Fruit fly (Drosophila melanogaster) whole organism, embryonic: ENCODE data around the gene CG7227.

Experiments
- CG10147 ChIP-seq: fragments of 200-800 bp; sonication (Bioruptor generic); optimal IDR thresholded peaks from 2 replicates; lab custom pipeline; 2019; ENCODE audit warnings: missing biosample characterization, mild to moderate bottlenecking, missing genetic modification characterization, moderate library complexity
- CG10267 ChIP-seq: fragments of 200-800 bp; sonication (Bioruptor generic); optimal IDR thresholded peaks from 2 replicates; lab custom pipeline; 2018; ENCODE audit warnings: missing biosample characterization, mild to moderate bottlenecking, missing genetic modification characterization, moderate library complexity
- CG10321 ChIP-seq: fragments of 200-800 bp; sonication (Bioruptor generic); IDR thresholded peaks from 2 replicates; pipeline ENCODE4 v1.3.6; 2022; ENCODE audit warnings: missing biosample characterization, missing genetic modification characterization
- CG14860 ChIP-seq: fragments of 200-800 bp; sonication (Bioruptor generic); IDR thresholded peaks from 3 replicates; pipeline ENCODE4 v1.3.6; 2022; ENCODE audit warnings: missing biosample characterization, missing genetic modification characterization; ENCODE audit not compliant: partially characterized antibody
- CG1602 ChIP-seq: fragments of 200-800 bp; sonication (Bioruptor generic); optimal IDR thresholded peaks from 3 replicates; lab custom pipeline; 2016; ENCODE audit warnings: missing biosample characterization, missing genetic modification characterization
- CG16863 ChIP-seq: fragments of 200-800 bp; sonication (Bioruptor generic); optimal IDR thresholded peaks from 3 replicates; lab custom pipeline; 2016; ENCODE audit warnings: missing biosample characterization, missing genetic modification characterization
- CG18262 ChIP-seq: fragments of 200-800 bp; optimal IDR thresholded peaks from 3 replicates; lab custom pipeline; 2019; ENCODE audit warnings: missing biosample characterization, mild to moderate bottlenecking, missing genetic modification characterization, moderate library complexity
- CG2712 ChIP-seq: fragments of 200-800 bp; optimal IDR thresholded peaks from 3 replicates; lab custom pipeline; 2019; ENCODE audit warnings: missing biosample characterization, mild to moderate bottlenecking, missing genetic modification characterization, moderate library complexity
- CG3281 ChIP-seq: fragments of 200-800 bp; sonication (Bioruptor generic); optimal IDR thresholded peaks from 3 replicates; lab custom pipeline; 2017; ENCODE audit warnings: missing biosample characterization, mild to moderate bottlenecking, missing genetic modification characterization
- CG34422 ChIP-seq: fragments of 200-800 bp; sonication (Bioruptor generic); IDR thresholded peaks from 3 replicates; pipeline ENCODE4 v1.3.6; 2022; ENCODE audit warnings: missing biosample characterization, missing genetic modification characterization
- CG6683 ChIP-seq: fragments of 200-800 bp; sonication (Bioruptor generic); optimal IDR thresholded peaks from 2 replicates; lab custom pipeline; 2017; ENCODE audit warnings: missing biosample characterization, mild to moderate bottlenecking, missing genetic modification characterization, missing genetic modification reagents
- CG7556 ChIP-seq: fragments of 200-800 bp; sonication (Bioruptor generic); optimal IDR thresholded peaks from 2 replicates; lab custom pipeline; 2017; ENCODE audit warnings: missing biosample characterization, mild to moderate bottlenecking, missing genetic modification characterization
- CG7786 ChIP-seq: fragments of 200-800 bp; sonication (Bioruptor generic); optimal IDR thresholded peaks from 2 replicates; lab custom pipeline; 2016; ENCODE audit warnings: missing biosample characterization, missing genetic modification characterization
- CG9817 ChIP-seq: fragments of 200-800 bp; sonication (Bioruptor generic); optimal IDR thresholded peaks from 2 replicates; lab custom pipeline; 2018; ENCODE audit warnings: missing biosample characterization, mild to moderate bottlenecking, missing genetic modification characterization, moderate library complexity
- CHES-1-like ChIP-seq: fragments of 200-800 bp; sonication (Bioruptor generic); optimal IDR thresholded peaks from 2 replicates; lab custom pipeline; 2016; ENCODE audit warnings: missing biosample characterization, missing genetic modification characterization
- Chrac-16 ChIP-seq: fragments of 200-800 bp; sonication (Bioruptor generic); optimal IDR thresholded peaks from 3 replicates; lab custom pipeline; 2016; ENCODE audit warnings: missing biosample characterization, missing genetic modification characterization
- CkIIα-i1 ChIP-seq: fragments of 200-800 bp; sonication (Bioruptor generic); IDR thresholded peaks from 2 replicates; pipeline ENCODE4 v1.3.6; 2022; ENCODE audit warnings: missing biosample characterization, missing genetic modification characterization
- Doc2 ChIP-seq: fragments of 200-800 bp; sonication (Bioruptor generic); IDR thresholded peaks from 2 replicates; pipeline ENCODE4 v1.3.6; 2022; ENCODE audit warnings: missing biosample characterization, missing genetic modification characterization
- E2f1 ChIP-seq: fragments of 200-800 bp; sonication (Bioruptor generic); IDR thresholded peaks from 2 replicates; pipeline ENCODE4 v1.3.6; 2022; ENCODE audit warnings: missing biosample characterization, missing genetic modification characterization
- ERR ChIP-seq: fragments of 200-800 bp; sonication (Bioruptor generic); optimal IDR thresholded peaks from 2 replicates; lab custom pipeline; 2016; ENCODE audit warnings: missing biosample characterization, missing genetic modification characterization
- Fer3 ChIP-seq: fragments of 200-800 bp; sonication (Bioruptor generic); optimal IDR thresholded peaks from 2 replicates; lab custom pipeline; 2018; ENCODE audit warnings: missing biosample characterization, mild to moderate bottlenecking, missing genetic modification characterization, moderate library complexity
- Gug ChIP-seq: fragments of 200-800 bp; sonication (Bioruptor generic); IDR thresholded peaks from 4 replicates; pipeline ENCODE4 v1.3.6; 2022; ENCODE audit warnings: missing biosample characterization, missing genetic modification characterization
- HLH4C ChIP-seq: fragments of 200-800 bp; sonication (Bioruptor generic); IDR thresholded peaks from 3 replicates; pipeline ENCODE4 v1.3.6; 2022; ENCODE audit warnings: missing biosample characterization, missing genetic modification characterization; ENCODE audit not compliant: partially characterized antibody
- Hmr ChIP-seq: fragments of 200-800 bp; sonication (Bioruptor generic); optimal IDR thresholded peaks from 3 replicates; lab custom pipeline; 2017; ENCODE audit warnings: mild to moderate bottlenecking, missing biosample characterization, missing genetic modification reagents, missing genetic modification characterization
- MTF-1 ChIP-seq: fragments of 200-800 bp; sonication (Bioruptor generic); optimal IDR thresholded peaks from 2 replicates; lab custom pipeline; 2018; ENCODE audit warnings: missing biosample characterization, mild to moderate bottlenecking, missing genetic modification characterization, borderline replicate concordance
- Meics ChIP-seq: fragments of 200-800 bp; sonication (Bioruptor generic); optimal IDR thresholded peaks from 2 replicates; lab custom pipeline; 2017; ENCODE audit warnings: missing biosample characterization, mild to moderate bottlenecking, missing genetic modification characterization
- NC2α ChIP-seq: fragments of 200-800 bp; sonication (Bioruptor generic); optimal IDR thresholded peaks from 2 replicates; lab custom pipeline; 2016; ENCODE audit warnings: missing biosample characterization, missing genetic modification characterization
- Neu2 ChIP-seq: fragments of 200-800 bp; sonication (Bioruptor generic); optimal IDR thresholded peaks from 3 replicates; lab custom pipeline; 2016; ENCODE audit warnings: missing biosample characterization, missing genetic modification characterization, borderline replicate concordance
- Rfx ChIP-seq: fragments of 200-800 bp; sonication (Bioruptor generic); IDR thresholded peaks from 2 replicates; pipeline ENCODE4 v1.3.6; 2022; ENCODE audit warnings: missing biosample characterization, missing genetic modification characterization
- amos ChIP-seq: fragments of 200-800 bp; sonication (Bioruptor generic); IDR thresholded peaks from 2 replicates; pipeline ENCODE4 v1.3.6; 2022; ENCODE audit warnings: missing biosample characterization, missing genetic modification characterization; ENCODE audit not compliant: partially characterized antibody
- ase ChIP-seq: fragments of 200-800 bp; sonication (Bioruptor generic); IDR thresholded peaks from 3 replicates; pipeline ENCODE4 v1.3.6; 2022; ENCODE audit warnings: missing biosample characterization, missing genetic modification characterization
- bigmax ChIP-seq: fragments of 200-800 bp; sonication (Bioruptor generic); optimal IDR thresholded peaks from 2 replicates; lab custom pipeline; 2018; ENCODE audit warnings: missing biosample characterization, mild to moderate bottlenecking, missing genetic modification characterization
- cg ChIP-seq: fragments of 200-800 bp; sonication (Bioruptor generic); optimal IDR thresholded peaks from 3 replicates; lab custom pipeline; 2019; ENCODE audit warnings: missing biosample characterization, mild to moderate bottlenecking, missing genetic modification characterization, moderate library complexity
- chif ChIP-seq, 2 experiments: fragments of 200-800 bp; sonication (Bioruptor generic); optimal IDR thresholded peaks; 3 replicates each; lab custom pipeline; 2016; ENCODE audit warnings: missing biosample characterization in 2 of 2, missing genetic modification characterization in 2 of 2
- croc ChIP-seq: fragments of 200-800 bp; sonication (Bioruptor generic); conservative IDR thresholded peaks from 3 replicates; pipeline ENCODE4 v1.3.6; 2022; ENCODE audit warnings: missing biosample characterization, missing genetic modification characterization
- crol ChIP-seq: fragments of 200-800 bp; sonication (Bioruptor generic); IDR thresholded peaks from 2 replicates; pipeline ENCODE4 v1.3.6; 2022; ENCODE audit warnings: missing biosample characterization, missing genetic modification characterization
- esg ChIP-seq: fragments of 200-800 bp; sonication (Bioruptor generic); conservative IDR thresholded peaks from 2 replicates; pipeline ENCODE4 v1.3.6; 2022; ENCODE audit warnings: missing biosample characterization, missing genetic modification characterization
- ftz-f1 ChIP-seq: fragments of 200-800 bp; sonication (Bioruptor generic); optimal IDR thresholded peaks from 2 replicates; lab custom pipeline; 2016; ENCODE audit warnings: missing biosample characterization, missing genetic modification characterization
- gcm ChIP-seq: fragments of 200-800 bp; sonication (Bioruptor generic); optimal IDR thresholded peaks from 2 replicates; lab custom pipeline; 2019; ENCODE audit warnings: missing biosample characterization, mild to moderate bottlenecking, missing genetic modification characterization, moderate library complexity
- hb ChIP-seq: fragments of 200-800 bp; sonication (Bioruptor generic); IDR thresholded peaks from 3 replicates; pipeline ENCODE4 v1.3.6; 2022; ENCODE audit warnings: missing biosample characterization, missing genetic modification characterization; ENCODE audit not compliant: partially characterized antibody
- oc ChIP-seq: fragments of 200-800 bp; sonication (Bioruptor generic); optimal IDR thresholded peaks from 2 replicates; lab custom pipeline; 2018; ENCODE audit warnings: missing biosample characterization, mild to moderate bottlenecking, missing genetic modification characterization, moderate library complexity
- slp2 ChIP-seq: fragments of 200-800 bp; sonication (Bioruptor generic); optimal IDR thresholded peaks from 2 replicates; lab custom pipeline; 2016; ENCODE audit warnings: missing biosample characterization, missing genetic modification characterization
- so ChIP-seq: fragments of 200-800 bp; sonication (Bioruptor generic); IDR thresholded peaks from 3 replicates; pipeline ENCODE4 v1.3.6; 2022; ENCODE audit warnings: missing biosample characterization, missing genetic modification characterization
- trem ChIP-seq: fragments of 200-800 bp; optimal IDR thresholded peaks from 3 replicates; lab custom pipeline; 2019; ENCODE audit warnings: missing biosample characterization, mild to moderate bottlenecking, missing genetic modification characterization, moderate library complexity
- unc-4 ChIP-seq: fragments of 200-800 bp; sonication (Bioruptor generic); IDR thresholded peaks from 2 replicates; pipeline ENCODE4 v1.3.6; 2022; ENCODE audit warnings: missing biosample characterization, missing genetic modification characterization; ENCODE audit not compliant: partially characterized antibody
- unpg ChIP-seq: fragments of 200-800 bp; sonication (Bioruptor generic); optimal IDR thresholded peaks from 3 replicates; lab custom pipeline; 2018; ENCODE audit warnings: missing biosample characterization, mild to moderate bottlenecking, missing genetic modification characterization, moderate library complexity
- zen ChIP-seq: fragments of 200-800 bp; sonication (Bioruptor generic); optimal IDR thresholded peaks from 3 replicates; lab custom pipeline; 2018; ENCODE audit warnings: missing biosample characterization, mild to moderate bottlenecking, missing genetic modification characterization, moderate library complexity

CG7227 gene

DNA sequence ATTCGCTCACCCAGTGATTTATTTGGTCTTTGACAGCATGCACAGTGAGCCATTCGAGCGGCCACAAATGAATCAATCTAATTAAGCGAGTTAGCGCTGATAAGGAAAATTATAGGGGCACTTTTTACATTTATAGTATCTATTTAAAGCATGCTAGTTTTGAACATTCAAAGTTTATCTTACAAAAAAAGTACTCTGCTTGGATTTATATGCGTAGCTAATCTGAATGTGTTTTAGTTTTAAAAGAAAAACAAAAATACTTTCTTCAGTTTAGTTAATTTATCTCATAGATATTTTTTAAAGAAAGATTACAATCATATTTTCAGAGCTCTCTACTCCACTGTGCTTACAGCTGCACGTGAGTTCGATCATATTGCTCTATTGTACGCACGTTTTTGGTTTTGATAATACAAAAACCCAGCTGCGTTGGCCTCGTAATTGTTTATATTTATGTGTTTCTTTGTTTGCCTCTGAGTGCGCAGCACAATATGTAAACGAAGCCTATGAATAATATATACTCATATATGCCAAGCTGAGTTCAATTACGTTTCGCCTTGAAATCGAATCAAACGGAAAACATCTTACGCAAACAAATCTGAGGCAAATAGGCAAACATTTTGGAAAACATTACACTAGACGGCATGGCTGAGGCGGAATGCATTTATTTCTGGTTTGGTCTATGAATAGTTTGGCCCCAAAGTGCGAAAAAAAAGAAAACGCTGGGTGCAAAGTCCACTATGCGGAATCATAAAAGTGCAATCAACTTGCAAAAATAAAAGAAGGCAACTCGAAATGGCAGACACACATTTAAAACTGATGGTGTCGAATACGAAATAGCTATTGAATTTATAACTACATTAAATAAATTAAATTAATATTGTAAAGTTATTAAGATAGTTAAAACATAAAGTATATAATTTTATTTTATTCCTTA, 4.0 kb upstream of the CG7227 start (continued):
- TF ChIP-seq Hmr (peak; percentile 89), ase (GFP tag; lab: Robert Waterston, UW) (peak; percentile 69; the same call in 2 of the 3 replicates), CG9817 (tag; lab: Kevin White, UChicago) (peak; percentile 79), CG3281 (GFP tag; lab: Kevin White, UChicago) (peak; percentile 91), HLH4C (no peak), cg (GFP tag; lab: Kevin White, UChicago) (no peak), unpg (GFP tag; lab: Kevin White, UChicago) (peak; percentile 84), NC2α (peak; percentile 54), Chrac-16 (GFP tag; lab: Kevin White, UChicago) (peak; percentile 82), hb (GFP tag; lab: Robert Waterston, UW) (no peak), so (GFP tag; lab: Robert Waterston, UW) (peak; percentile 84; the same call in 1 of the 3 replicates), croc (GFP tag; lab: Robert Waterston, UW) (peak; percentile 73), unc-4 (GFP tag; lab: Robert Waterston, UW) (no peak), gcm (peak; percentile 78), MTF-1 (no peak), CHES-1-like (peak; percentile 73), CG6683 (GFP tag; lab: Kevin White, UChicago) (peak; percentile 69), CG10321 (GFP tag; lab: Robert Waterston, UW) (peak; percentile 50; the same call in 1 of the 2 replicates), CG2712 (peak; percentile 92), ERR (peak; percentile 71), CG18262 (tag; lab: Kevin White, UChicago) (peak; percentile 93), trem (tag; lab: Kevin White, UChicago) (peak; percentile 70), CG14860 (no peak), E2f1 (GFP tag; lab: Robert Waterston, UW) (peak; percentile 71), CG7786 (GFP tag; lab: Kevin White, UChicago) (peak; percentile 83), CG7556 (peak; percentile 96), CkIIα-i1 (GFP tag; lab: Robert Waterston, UW) (0 out of 2 replicates have a peak, but pooled peaks have one; percentile 9), Neu2 (GFP tag; lab: Kevin White, UChicago) (no peak), Doc2 (GFP tag; lab: Robert Waterston, UW) (0 out of 2 replicates have a peak, but pooled peaks have one; percentile 20), chif (GFP tag; optimal IDR thresholded peaks at IDR 0.05; lab: Kevin White, UChicago) (peak; percentile 83 to 84), crol (GFP tag; lab: Robert Waterston, UW) (no peak), Fer3 (tag; lab: Kevin White, UChicago) (peak; percentile 73), CG10267 (tag; lab: Kevin White, UChicago) (peak; percentile 83), CG10147 (GFP tag; lab: Kevin White, UChicago) (peak; percentile 91), zen (peak; percentile 76), slp2 (GFP tag; lab: Kevin White, UChicago) (peak; percentile 74), ftz-f1 (GFP tag; lab: Kevin White, UChicago) (no peak), Gug (GFP tag; lab: Robert Waterston, UW) (peak; percentile 86), esg (GFP tag; lab: Robert Waterston, UW) (peak; percentile 86), bigmax (GFP tag; lab: Kevin White, UChicago) (no peak), Rfx (peak; percentile 78), amos (GFP tag; lab: Robert Waterston, UW) (no peak), CG16863 (GFP tag; lab: Kevin White, UChicago) (peak; percentile 75), CG1602 (GFP tag; lab: Kevin White, UChicago) (peak; percentile 84), Meics (peak; percentile 92), oc (peak; percentile 64), CG34422 (GFP tag; lab: Robert Waterston, UW) (peak; percentile 90)
